Fruit fly (Drosophila melanogaster): ENCODE results near the gene promL.

The promL gene

dm6 chr3L:3077568-3078107, 49.9 kb downstream of the promL start:
- TF ChIP-seq Jra (GFP tag; optimal IDR thresholded peaks at IDR 0.05) (peak; percentile 87), h (GFP tag; optimal IDR thresholded peaks at IDR 0.05) (peak; percentile 81), CG32264 (GFP tag; optimal IDR thresholded peaks at IDR 0.05) (no peak), dmrt93B (GFP tag; optimal IDR thresholded peaks at IDR 0.05) (no peak), sv (GFP tag; optimal IDR thresholded peaks at IDR 0.05) (no peak), tai (GFP tag; optimal IDR thresholded peaks at IDR 0.05) (peak; percentile 3), dl (GFP tag; optimal IDR thresholded peaks at IDR 0.05; ENCODE audit: insufficient read depth in 1 of 2, partially characterized antibody in 2 of 2) (peak; percentile 44 to 69), Dif (GFP tag; optimal IDR thresholded peaks at IDR 0.05; ENCODE audit: partially characterized antibody) (peak; percentile 82), Hr83 (GFP tag; optimal IDR thresholded peaks at IDR 0.05; ENCODE audit: poor library complexity, severe bottlenecking) (peak; percentile 82), pan (optimal IDR thresholded peaks at IDR 0.05) (no peak), dsf (GFP tag; optimal IDR thresholded peaks at IDR 0.05; ENCODE audit: borderline replicate concordance) (no peak), Hr78 (GFP tag; optimal IDR thresholded peaks at IDR 0.05) (no peak), Vsx2 (GFP tag; optimal IDR thresholded peaks at IDR 0.05; ENCODE audit: partially characterized antibody) (no peak), OdsH (GFP tag; optimal IDR thresholded peaks at IDR 0.05) (peak; percentile 55), N (GFP tag; optimal IDR thresholded peaks at IDR 0.05) (no peak), psq (GFP tag; optimal IDR thresholded peaks at IDR 0.05) (peak; percentile 96), ey (GFP tag; optimal IDR thresholded peaks at IDR 0.05) (peak; percentile 52), Hnf4 (GFP tag; optimal IDR thresholded peaks at IDR 0.05) (peak; percentile 64), Abd-B (GFP tag; optimal IDR thresholded peaks at IDR 0.05) (no peak), Rel (GFP tag; optimal IDR thresholded peaks at IDR 0.05) (peak; percentile 81), Rel (tag; optimal IDR thresholded peaks at IDR 0.05) (peak; percentile 82), br (GFP tag; optimal IDR thresholded peaks at IDR 0.05) (peak; percentile 75), lola (GFP tag; optimal IDR thresholded peaks at IDR 0.05) (no peak), Sp1 (GFP tag; optimal IDR thresholded peaks at IDR 0.05) (peak; percentile 81), Myc (optimal IDR thresholded peaks at IDR 0.05) (peak; percentile 20), woc (GFP tag; optimal IDR thresholded peaks at IDR 0.05) (peak; percentile 51), fru (GFP tag; optimal IDR thresholded peaks at IDR 0.05) (peak; percentile 59), sage (GFP tag; optimal IDR thresholded peaks at IDR 0.05) (no peak), foxo (GFP tag; optimal IDR thresholded peaks at IDR 0.05) (peak; percentile 59 to 79), Dfd (GFP tag; optimal IDR thresholded peaks at IDR 0.05) (no peak), HLH106 (tag; optimal IDR thresholded peaks at IDR 0.05) (peak; percentile 30), CG9705 (GFP tag; optimal IDR thresholded peaks at IDR 0.05) (no peak), usp (GFP tag; optimal IDR thresholded peaks at IDR 0.05) (no peak), jim (GFP tag; optimal IDR thresholded peaks at IDR 0.05) (peak; percentile 44), GATAd (GFP tag; optimal IDR thresholded peaks at IDR 0.05) (no peak), rgr (GFP tag; optimal IDR thresholded peaks at IDR 0.05) (peak; percentile 75), Mio (GFP tag; optimal IDR thresholded peaks at IDR 0.05) (peak; percentile 42), CrebA (GFP tag; optimal IDR thresholded peaks at IDR 0.05; ENCODE audit: borderline replicate concordance) (peak; percentile 89), brk (GFP tag; optimal IDR thresholded peaks at IDR 0.05) (peak; percentile 22)

DNA sequence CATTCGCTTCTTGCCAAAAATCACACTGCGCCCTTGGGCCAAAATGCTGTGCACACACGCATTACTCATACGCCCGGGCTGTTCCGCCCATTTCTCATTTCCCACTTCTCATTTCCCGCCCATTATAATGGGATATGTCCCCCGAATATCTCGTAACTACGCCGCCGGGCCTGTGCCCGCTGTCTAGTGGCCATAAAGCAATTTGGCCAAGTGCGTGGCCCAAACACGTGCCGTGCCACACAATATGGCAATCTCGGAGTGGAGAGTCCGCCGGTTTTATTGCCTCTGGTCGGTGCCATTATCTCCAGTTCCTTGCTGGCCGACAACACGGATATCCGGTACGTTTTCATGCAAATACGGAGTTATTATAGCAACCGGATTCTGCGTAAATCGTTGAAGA, 50.6 kb downstream of the promL start:
- no peak for TF ChIP-seq CrebA (GFP tag; optimal IDR thresholded peaks at IDR 0.05; ENCODE audit: borderline replicate concordance)
- no peak for TF ChIP-seq lola (GFP tag; optimal IDR thresholded peaks at IDR 0.05)
- no peak for TF ChIP-seq Jra (GFP tag; optimal IDR thresholded peaks at IDR 0.05)
- TF ChIP-seq dsf (GFP tag; optimal IDR thresholded peaks at IDR 0.05; ENCODE audit: borderline replicate concordance) = no peak

dm6 chr3L:3074805-3075204, 52.7 kb downstream of the promL start:
- peak; percentile 33 for TF ChIP-seq psq (GFP tag; optimal IDR thresholded peaks at IDR 0.05)
- TF ChIP-seq GATAd (GFP tag; optimal IDR thresholded peaks at IDR 0.05) = no peak
- no peak for TF ChIP-seq Dif (GFP tag; optimal IDR thresholded peaks at IDR 0.05; ENCODE audit: partially characterized antibody)
- TF ChIP-seq tai (GFP tag; optimal IDR thresholded peaks at IDR 0.05) = no peak
- TF ChIP-seq pan (optimal IDR thresholded peaks at IDR 0.05) = no peak
- TF ChIP-seq OdsH (GFP tag; optimal IDR thresholded peaks at IDR 0.05) = no peak
- TF ChIP-seq fru (GFP tag; optimal IDR thresholded peaks at IDR 0.05) = peak; percentile 37
- peak; percentile 70 for TF ChIP-seq Vsx2 (GFP tag; optimal IDR thresholded peaks at IDR 0.05; ENCODE audit: partially characterized antibody)
- no peak for TF ChIP-seq CG9705 (GFP tag; optimal IDR thresholded peaks at IDR 0.05)
- no peak for TF ChIP-seq HLH106 (tag; optimal IDR thresholded peaks at IDR 0.05)
- TF ChIP-seq dsf (GFP tag; optimal IDR thresholded peaks at IDR 0.05; ENCODE audit: borderline replicate concordance) = no peak
- TF ChIP-seq foxo (GFP tag; optimal IDR thresholded peaks at IDR 0.05) = no peak
- TF ChIP-seq Hnf4 (GFP tag; optimal IDR thresholded peaks at IDR 0.05) = no peak
- TF ChIP-seq Mio (GFP tag; optimal IDR thresholded peaks at IDR 0.05) = no peak
- TF ChIP-seq Myc (optimal IDR thresholded peaks at IDR 0.05) = no peak

All from whole organism, wandering third instar larva.